Worm (Caenorhabditis elegans): ENCODE measurements around the gene K07H8.11.
A peak's percentile ranks its signal among the peaks of the same experiment; 100 is the strongest.

Gene K07H8.11

DNA sequence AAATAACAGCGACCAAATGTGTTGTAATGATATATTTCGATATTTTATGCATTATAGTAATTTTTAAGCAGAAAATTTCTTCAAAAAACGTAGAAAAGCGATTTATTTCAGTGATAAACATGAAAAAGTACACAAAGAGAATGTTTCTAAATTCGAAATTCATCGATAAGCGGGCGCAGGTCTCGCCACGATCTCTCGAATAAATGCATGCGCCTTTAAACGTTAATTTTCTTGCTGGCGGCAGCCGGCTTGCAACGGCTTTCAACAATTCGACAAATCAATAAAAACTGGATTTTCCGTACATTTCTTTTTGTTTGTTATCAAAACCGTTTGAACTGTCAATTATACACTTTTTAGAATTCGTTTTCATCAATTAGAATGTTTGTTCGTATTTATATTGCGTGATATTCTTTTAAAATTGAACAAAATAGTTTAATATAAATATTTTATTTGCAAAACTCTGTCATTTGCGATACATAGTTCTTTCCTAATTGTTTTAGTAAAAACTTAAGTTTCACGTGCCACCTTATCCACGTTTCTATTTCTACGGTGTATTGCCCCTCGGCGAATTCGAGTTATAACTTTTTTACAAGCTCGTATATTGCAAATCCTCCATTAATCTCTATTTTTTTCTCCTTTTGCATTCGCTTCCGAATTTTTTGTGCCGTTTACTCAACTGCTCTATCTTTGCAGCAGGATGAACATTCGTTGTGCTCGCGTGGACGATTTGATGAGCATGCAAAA lies 14.6 kb upstream of the K07H8.11 start, which contains the start of gene daf-31 (continued):
- no peak for TF ChIP-seq let-607 (tag; optimal IDR thresholded peaks at IDR 0.05)
- peak; percentile 24 for TF ChIP-seq tbp1 (GFP tag; optimal IDR thresholded peaks at IDR 0.05)
- no peak for TF ChIP-seq ceh-100 (GFP tag; IDR thresholded peaks at IDR 0.05)
- no peak for TF ChIP-seq die-1 (tag; optimal IDR thresholded peaks at IDR 0.05)
- peak; percentile 7 for TF ChIP-seq lsl-1 (GFP tag; optimal IDR thresholded peaks at IDR 0.05)
- TF ChIP-seq nhr-120 (GFP tag; IDR thresholded peaks at IDR 0.05), result no peak
- no peak for TF ChIP-seq ZK185.1 (tag; optimal IDR thresholded peaks at IDR 0.05; ENCODE audit: poor library complexity, severe bottlenecking)
- TF ChIP-seq akir-1 (GFP tag; optimal IDR thresholded peaks at IDR 0.05), result no peak
- TF ChIP-seq madf-6 (GFP tag; IDR thresholded peaks at IDR 0.05), result peak; percentile 6; the same call in 1 of the 2 replicates
- peak; percentile 72 for TF ChIP-seq efl-1 (GFP tag; optimal IDR thresholded peaks at IDR 0.05)
- TF ChIP-seq ztf-22 (GFP tag; optimal IDR thresholded peaks at IDR 0.05), result no peak
- no peak for TF ChIP-seq sdz-38 (tag; optimal IDR thresholded peaks at IDR 0.05)
- TF ChIP-seq xnd-1 (tag; optimal IDR thresholded peaks at IDR 0.05), result no peak
- no peak for TF ChIP-seq lag-1 (GFP tag; IDR thresholded peaks at IDR 0.05)
- TF ChIP-seq chd-7 (tag; optimal IDR thresholded peaks at IDR 0.05), result no peak
- no peak for TF ChIP-seq lsy-27 (tag; optimal IDR thresholded peaks at IDR 0.05; ENCODE audit: borderline replicate concordance, insufficient read depth)

DNA sequence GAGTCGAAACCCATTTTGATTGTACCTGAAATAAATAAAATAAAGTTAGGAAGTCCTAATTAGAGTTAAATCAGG lies 14.2 kb upstream of the K07H8.11 start, which contains the start of gene nucl-1:
Gene nucl-1 (minus strand): TSS at position 26 of the 75 bp plus-strand sequence.
- TF ChIP-seq ztf-25 (GFP tag; IDR thresholded peaks at IDR 0.05) (no peak), nhr-80 (tag; optimal IDR thresholded peaks at IDR 0.05) (no peak), Y53F4B.3 (GFP tag; IDR thresholded peaks at IDR 0.05) (no peak), snpc-1.1 (tag; optimal IDR thresholded peaks at IDR 0.05; ENCODE audit: insufficient read depth) (no peak), ztf-22 (GFP tag; optimal IDR thresholded peaks at IDR 0.05) (no peak), ceh-40 (GFP tag; IDR thresholded peaks at IDR 0.05) (no peak), tlf-1 (GFP tag; optimal IDR thresholded peaks at IDR 0.05) (no peak), lin-35 (GFP tag; optimal IDR thresholded peaks at IDR 0.05) (no peak), Y56A3A.18 (GFP tag; IDR thresholded peaks at IDR 0.05) (no peak), zfh-2 (GFP tag; conservative IDR thresholded peaks at IDR 0.05) (no peak), attf-3 (GFP tag; conservative IDR thresholded peaks at IDR 0.05) (no peak), egl-18 (GFP tag; IDR thresholded peaks at IDR 0.05) (no peak)

DNA sequence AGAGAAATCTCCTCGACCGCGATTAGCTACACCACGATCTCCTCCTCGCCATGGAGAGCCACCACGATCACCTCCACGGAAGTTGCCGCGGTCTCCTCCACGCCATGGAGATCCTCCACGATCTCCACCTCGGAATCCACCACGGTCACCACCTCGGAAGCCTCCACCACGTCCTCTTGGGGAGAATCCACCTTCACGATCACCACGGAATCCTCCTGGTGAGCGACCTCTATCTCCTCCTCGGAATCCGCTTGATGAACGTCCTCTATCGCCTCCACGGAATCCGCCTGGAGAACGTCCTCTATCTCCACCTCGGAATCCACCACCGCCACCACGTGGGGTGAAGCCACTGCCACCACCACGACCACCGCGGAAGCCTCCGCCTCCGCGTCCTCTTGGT lies 14.0 kb upstream of the K07H8.11 start:
- 0 out of 2 replicates have a peak, but pooled peaks have one; percentile 50 for TF ChIP-seq F37B4.10 (GFP tag; IDR thresholded peaks at IDR 0.05)
- no peak for TF ChIP-seq mcd-1 (GFP tag; IDR thresholded peaks at IDR 0.05)
- peak; percentile 73 for TF ChIP-seq zfh-2 (GFP tag; conservative IDR thresholded peaks at IDR 0.05)
- TF ChIP-seq die-1 (tag; optimal IDR thresholded peaks at IDR 0.05), result peak; percentile 29
- peak; percentile 75; the same call in 1 of the 2 replicates for TF ChIP-seq egrh-3 (GFP tag; IDR thresholded peaks at IDR 0.05)
- TF ChIP-seq madf-10 (tag; optimal IDR thresholded peaks at IDR 0.05), result no peak

DNA sequence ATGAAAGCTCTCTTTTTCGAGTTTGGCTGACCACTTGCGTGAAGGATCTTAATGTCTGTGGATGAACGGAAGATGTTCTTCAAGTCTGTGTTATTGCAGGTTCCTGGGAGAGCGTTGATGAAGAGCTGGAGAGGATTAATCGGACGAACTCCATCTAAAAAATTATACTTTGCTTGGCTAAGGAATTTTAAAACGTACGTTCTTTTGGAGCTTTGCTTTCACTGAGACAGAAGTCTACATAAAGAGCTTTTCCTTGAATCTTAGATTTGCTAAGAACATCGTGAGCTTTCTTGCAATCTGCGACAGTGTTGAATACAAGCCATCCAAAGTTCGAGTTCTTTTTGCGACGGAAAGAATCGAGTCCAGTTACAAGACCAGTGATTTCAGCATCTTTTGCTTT lies 12.2 kb upstream of the K07H8.11 start:
- 0 out of 2 replicates have a peak, but pooled peaks have one; percentile 52 for TF ChIP-seq lin-26 (GFP tag; IDR thresholded peaks at IDR 0.05)
- TF ChIP-seq attf-6 (GFP tag; IDR thresholded peaks at IDR 0.05), result no peak
- TF ChIP-seq sptf-2 (GFP tag; optimal IDR thresholded peaks at IDR 0.05), result no peak
- TF ChIP-seq Y67H2A.10 (GFP tag; conservative IDR thresholded peaks at IDR 0.05), result no peak

Measured in whole organism, young adult.